Fruit fly (Drosophila melanogaster): ENCODE measurements around the gene Madm.

The Madm gene

dm6 chr3R:5791497-5791896, 49.2 kb downstream of the Madm start, which contains the start of gene Hpf1 (continued):
- TF ChIP-seq oc (tag; optimal IDR thresholded peaks at IDR 0.05), result peak; percentile 97
- peak; percentile 99 for TF ChIP-seq Rfx (GFP tag; IDR thresholded peaks at IDR 0.05)
- TF ChIP-seq ems (GFP tag; optimal IDR thresholded peaks at IDR 0.05), result peak; percentile 99
- TF ChIP-seq CG13424 (tag; optimal IDR thresholded peaks at IDR 0.05), result peak; percentile 98
- TF ChIP-seq her (GFP tag; optimal IDR thresholded peaks at IDR 0.05), result peak; percentile 96
- peak; percentile 73 for TF ChIP-seq bigmax (GFP tag; optimal IDR thresholded peaks at IDR 0.05)
- peak; percentile 99 for TF ChIP-seq CHES-1-like (GFP tag; optimal IDR thresholded peaks at IDR 0.05)
- TF ChIP-seq hth (optimal IDR thresholded peaks at IDR 0.05), result no peak
- peak; percentile 98 for TF ChIP-seq chif (GFP tag; optimal IDR thresholded peaks at IDR 0.05)
- peak; percentile 97 for TF ChIP-seq CG9876 (GFP tag; optimal IDR thresholded peaks at IDR 0.05)
- TF ChIP-seq jing (GFP tag; optimal IDR thresholded peaks at IDR 0.05), result peak; percentile 96
- peak; percentile 99 for TF ChIP-seq CG12769 (tag; optimal IDR thresholded peaks at IDR 0.05)
- peak; percentile 98 for TF ChIP-seq Mad (GFP tag; optimal IDR thresholded peaks at IDR 0.05)
- peak; percentile 99 for TF ChIP-seq CG8944 (GFP tag; optimal IDR thresholded peaks at IDR 0.05)
- peak; percentile 97 for TF ChIP-seq CG1603 (tag; optimal IDR thresholded peaks at IDR 0.05)
- peak; percentile 96 for TF ChIP-seq cas (GFP tag; IDR thresholded peaks at IDR 0.05)
- TF ChIP-seq CG6791 (GFP tag; IDR thresholded peaks at IDR 0.05; ENCODE audit: partially characterized antibody), result peak; percentile 59; the same call in 1 of the 3 replicates
- TF ChIP-seq ken (GFP tag; IDR thresholded peaks at IDR 0.05), result peak; percentile 97
- peak; percentile 98 for TF ChIP-seq fd96Cb (tag; optimal IDR thresholded peaks at IDR 0.05)
- TF ChIP-seq CG17328 (GFP tag; IDR thresholded peaks at IDR 0.05), result peak; percentile 96
- peak; percentile 96 for TF ChIP-seq gcm2 (GFP tag; optimal IDR thresholded peaks at IDR 0.05)
- peak; percentile 98 for TF ChIP-seq Fer2 (tag; optimal IDR thresholded peaks at IDR 0.05)
- TF ChIP-seq run (tag; optimal IDR thresholded peaks at IDR 0.05), result peak; percentile 93
- TF ChIP-seq B-H2 (GFP tag; optimal IDR thresholded peaks at IDR 0.05), result peak; percentile 97
- TF ChIP-seq CG32772 (GFP tag; IDR thresholded peaks at IDR 0.05), result peak; percentile 97
- peak; percentile 94 for TF ChIP-seq twi (tag; optimal IDR thresholded peaks at IDR 0.05)
- TF ChIP-seq sisA (GFP tag; IDR thresholded peaks at IDR 0.05), result peak; percentile 98
- TF ChIP-seq hbn (GFP tag; IDR thresholded peaks at IDR 0.05; ENCODE audit: partially characterized antibody), result no peak
- no peak for TF ChIP-seq CG34224 (GFP tag; IDR thresholded peaks at IDR 0.05; ENCODE audit: partially characterized antibody)
- TF ChIP-seq CG1529 (GFP tag; optimal IDR thresholded peaks at IDR 0.05), result peak; percentile 94
- TF ChIP-seq Ada2b (GFP tag; IDR thresholded peaks at IDR 0.05), result peak; percentile 97
- TF ChIP-seq Dref (GFP tag; IDR thresholded peaks at IDR 0.05), result peak; percentile 40; the same call in 1 of the 2 replicates
- peak; percentile 97 for TF ChIP-seq Ssrp (tag; optimal IDR thresholded peaks at IDR 0.05)
- TF ChIP-seq Antp (GFP tag; optimal IDR thresholded peaks at IDR 0.05), result peak; percentile 99
- TF ChIP-seq sr (GFP tag; IDR thresholded peaks at IDR 0.05), result peak; percentile 86; the same call in 2 of the 3 replicates
- peak; percentile 98 for TF ChIP-seq Hr51 (GFP tag; optimal IDR thresholded peaks at IDR 0.05)
- TF ChIP-seq CG17612 (GFP tag; IDR thresholded peaks at IDR 0.05), result peak; percentile 95
- peak; percentile 93 for TF ChIP-seq sim (GFP tag; IDR thresholded peaks at IDR 0.05)
- peak; percentile 98 for TF ChIP-seq Hr3 (GFP tag; optimal IDR thresholded peaks at IDR 0.05)
- TF ChIP-seq Atf-2 (GFP tag; optimal IDR thresholded peaks at IDR 0.05), result peak; percentile 98
- no peak for TF ChIP-seq D (optimal IDR thresholded peaks at IDR 0.05)
- peak; percentile 96 for TF ChIP-seq D (GFP tag; optimal IDR thresholded peaks at IDR 0.05)
- peak; percentile 98 for TF ChIP-seq disco-r (GFP tag; optimal IDR thresholded peaks at IDR 0.05)
- peak; percentile 97 for TF ChIP-seq danr (GFP tag; IDR thresholded peaks at IDR 0.05)
- peak; percentile 99 for TF ChIP-seq mam (GFP tag; optimal IDR thresholded peaks at IDR 0.05)
- TF ChIP-seq hkb (optimal IDR thresholded peaks at IDR 0.05), result no peak
- TF ChIP-seq hkb (GFP tag; IDR thresholded peaks at IDR 0.05), result peak; percentile 98
- peak; percentile 98 for TF ChIP-seq CG33213 (GFP tag; optimal IDR thresholded peaks at IDR 0.05)
- TF ChIP-seq ro (GFP tag; IDR thresholded peaks at IDR 0.05), result peak; percentile 92
- TF ChIP-seq caup (GFP tag; optimal IDR thresholded peaks at IDR 0.05; ENCODE audit: severe bottlenecking), result peak; percentile 98
- TF ChIP-seq CG34376 (GFP tag; optimal IDR thresholded peaks at IDR 0.05), result peak; percentile 98

All from whole organism, embryonic.